Worm (Caenorhabditis elegans): ENCODE data around the gene pfut-1.

Gene pfut-1

DNA sequence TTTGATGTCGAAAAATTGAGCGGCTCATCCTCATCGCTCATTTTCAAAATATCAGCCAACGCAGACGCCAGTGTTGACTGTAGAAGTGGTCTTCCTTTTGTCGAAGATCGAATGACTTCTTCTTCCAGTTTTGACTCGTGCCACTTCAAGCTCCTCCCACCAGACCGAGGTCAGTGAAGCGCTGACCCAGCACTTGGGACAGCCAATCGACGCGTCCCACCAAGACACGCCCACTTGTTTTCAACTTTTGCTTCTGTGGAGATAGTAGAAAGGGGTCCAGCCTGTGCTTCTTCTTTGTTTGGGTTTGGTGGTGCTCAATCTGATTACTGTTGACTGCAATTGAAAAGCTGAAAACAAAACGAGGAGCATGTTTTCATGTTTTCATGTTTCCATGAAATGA, 33.6 kb downstream of the pfut-1 start, which contains the start of gene fax-1:
Gene fax-1, minus strand, starts transcription at position 101 of the 400 bp plus-strand sequence.
- TF ChIP-seq T22C8.4 (GFP tag; IDR thresholded peaks at IDR 0.05) (no peak), ztf-23 (GFP tag; IDR thresholded peaks at IDR 0.05) (no peak), klf-2 (GFP tag; conservative IDR thresholded peaks at IDR 0.05) (no peak), flt-1 (GFP tag; IDR thresholded peaks at IDR 0.05) (no peak), med-1 (GFP tag; optimal IDR thresholded peaks at IDR 0.05; ENCODE audit: insufficient read depth) (no peak), ztf-29 (GFP tag; IDR thresholded peaks at IDR 0.05) (no peak), cog-1 (tag; optimal IDR thresholded peaks at IDR 0.05) (no peak), ref-1 (GFP tag; conservative IDR thresholded peaks at IDR 0.05) (no peak), tab-1 (GFP tag; IDR thresholded peaks at IDR 0.05) (no peak)

- TF ChIP-seq klf-2 (GFP tag; conservative IDR thresholded peaks at IDR 0.05) (no peak), cog-1 (tag; optimal IDR thresholded peaks at IDR 0.05) (no peak), med-1 (GFP tag; optimal IDR thresholded peaks at IDR 0.05; ENCODE audit: insufficient read depth) (no peak), ztf-23 (GFP tag; IDR thresholded peaks at IDR 0.05) (no peak), T22C8.4 (GFP tag; IDR thresholded peaks at IDR 0.05) (no peak), flt-1 (GFP tag; IDR thresholded peaks at IDR 0.05) (no peak), tab-1 (GFP tag; IDR thresholded peaks at IDR 0.05) (no peak), ref-1 (GFP tag; conservative IDR thresholded peaks at IDR 0.05) (no peak), ztf-29 (GFP tag; IDR thresholded peaks at IDR 0.05) (no peak)
Measured at ce11 chrX:3202350-3202749, 36.7 kb downstream of the pfut-1 start.

- TF ChIP-seq klf-2 (GFP tag; conservative IDR thresholded peaks at IDR 0.05) (no peak), flt-1 (GFP tag; IDR thresholded peaks at IDR 0.05) (no peak), T22C8.4 (GFP tag; IDR thresholded peaks at IDR 0.05) (no peak), ref-1 (GFP tag; conservative IDR thresholded peaks at IDR 0.05) (no peak)
Measured at ce11 chrX:3204778-3205177, 39.2 kb downstream of the pfut-1 start, which contains the start of gene F28B4.1. Gene F28B4.1, plus strand, starts transcription at chrX:3205078.

- no peak for TF ChIP-seq cog-1 (tag; optimal IDR thresholded peaks at IDR 0.05)
- no peak for TF ChIP-seq tab-1 (GFP tag; IDR thresholded peaks at IDR 0.05)
Measured at ce11 chrX:3209523-3209922, 43.9 kb downstream of the pfut-1 start, which contains the start of gene F28B4.4. Gene F28B4.4, minus strand, starts transcription at chrX:3209623.

DNA sequence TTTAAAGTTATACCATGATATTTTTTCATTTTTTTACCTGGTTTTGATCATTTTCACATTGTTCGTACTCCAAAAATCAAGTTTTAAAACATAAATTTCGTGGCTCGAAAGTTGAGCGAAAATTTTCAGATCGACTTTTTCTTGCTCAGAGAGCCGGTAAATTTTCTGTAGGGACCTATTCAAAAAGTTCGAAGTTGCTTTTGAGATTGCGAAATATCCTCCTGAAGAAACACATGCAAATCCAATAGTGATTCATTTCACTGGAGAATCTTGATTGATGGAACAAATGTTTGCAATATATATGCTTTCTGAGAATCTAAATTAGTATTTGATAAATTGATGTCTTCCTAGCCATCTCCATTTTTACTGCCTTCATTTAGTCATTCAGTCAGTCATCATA, 51.1 kb downstream of the pfut-1 start:
- TF ChIP-seq med-1 (GFP tag; optimal IDR thresholded peaks at IDR 0.05; ENCODE audit: insufficient read depth) = no peak
- no peak for TF ChIP-seq cog-1 (tag; optimal IDR thresholded peaks at IDR 0.05)
- TF ChIP-seq T22C8.4 (GFP tag; IDR thresholded peaks at IDR 0.05) = no peak
- TF ChIP-seq tab-1 (GFP tag; IDR thresholded peaks at IDR 0.05) = no peak
- TF ChIP-seq ztf-23 (GFP tag; IDR thresholded peaks at IDR 0.05) = no peak
- TF ChIP-seq flt-1 (GFP tag; IDR thresholded peaks at IDR 0.05) = no peak
